Worm (Caenorhabditis elegans): ENCODE data around the gene T01H3.5.

ce11 chrII:7900190-7900672 is 20.8 kb downstream of the T01H3.5 start, which contains the start of gene rev-1:
- TF ChIP-seq ama-1 (optimal IDR thresholded peaks at IDR 0.05), result no peak
- no peak for TF ChIP-seq flt-1 (GFP tag; IDR thresholded peaks at IDR 0.05)

Data from whole organism, early embryonic.